In genomic region chrIII:4905405-4905804, ce11 we compare ENCODE assay signal across 8 worm cellular contexts.
TF ChIP-seq lines count a peak whose summit lies in the region.

Gene F26F4.8, minus strand, starts transcription at chrIII:4905473.

TF ChIP-seq in whole organism, L1 larva, 84 proteins besides CTCF, POLR2A, EP300 and RAD21 (continues in another document):
- TF ChIP-seq sup-37 (GFP tag; optimal IDR thresholded peaks at IDR 0.05; lab: Kevin White, UChicago) (no peak), jun-1 (tag; optimal IDR thresholded peaks at IDR 0.05; lab: Kevin White, UChicago) (no peak), nhr-76 (tag; optimal IDR thresholded peaks at IDR 0.05; lab: Kevin White, UChicago) (no peak), lsy-2 (tag; optimal IDR thresholded peaks at IDR 0.05; lab: Kevin White, UChicago) (peak; percentile 35 to 51), fkh-8 (tag; optimal IDR thresholded peaks at IDR 0.05; lab: Kevin White, UChicago) (peak; percentile 57), elt-2 (tag; optimal IDR thresholded peaks at IDR 0.05; lab: Kevin White, UChicago) (no peak), unc-86 (tag; optimal IDR thresholded peaks at IDR 0.05; lab: Kevin White, UChicago) (peak; percentile 26), tlp-1 (tag; optimal IDR thresholded peaks at IDR 0.05; lab: Kevin White, UChicago) (no peak), dpl-1 (GFP tag; optimal IDR thresholded peaks at IDR 0.05; lab: Kevin White, UChicago) (peak; percentile 52 to 84 (median 73)), nhr-85 (tag; lab: Kevin White, UChicago) (peak; percentile 69), ama-1 (optimal IDR thresholded peaks at IDR 0.05; lab: Kevin White, UChicago) (no peak), egl-27 (tag; optimal IDR thresholded peaks at IDR 0.05; lab: Kevin White, UChicago) (no peak)

TF ChIP-seq in whole organism, L2 larva, 48 proteins besides CTCF, POLR2A, EP300 and RAD21 (continues in another document):
- TF ChIP-seq nhr-237 (tag; optimal IDR thresholded peaks at IDR 0.05; lab: Kevin White, UChicago), result no peak
- TF ChIP-seq gmeb-1 (tag; optimal IDR thresholded peaks at IDR 0.05; lab: Kevin White, UChicago), result peak; percentile 17
- TF ChIP-seq nhr-10 (tag; optimal IDR thresholded peaks at IDR 0.05; lab: Kevin White, UChicago), result no peak
- no peak for TF ChIP-seq crh-2 (tag; optimal IDR thresholded peaks at IDR 0.05; lab: Kevin White, UChicago)
- TF ChIP-seq mab-5 (tag; optimal IDR thresholded peaks at IDR 0.05; lab: Kevin White, UChicago), result no peak
- TF ChIP-seq unc-55 (GFP tag; optimal IDR thresholded peaks at IDR 0.05; lab: Kevin White, UChicago), result peak; percentile 21
- no peak for TF ChIP-seq nhr-77 (tag; optimal IDR thresholded peaks at IDR 0.05; lab: Kevin White, UChicago)
- peak; percentile 28 for TF ChIP-seq F13H6.1 (tag; optimal IDR thresholded peaks at IDR 0.05; lab: Kevin White, UChicago)
- peak in 1 of 2 experiments; percentile 41 for TF ChIP-seq lsy-2 (tag; optimal IDR thresholded peaks at IDR 0.05; lab: Kevin White, UChicago)
- TF ChIP-seq lin-13 (GFP tag; optimal IDR thresholded peaks at IDR 0.05; lab: Kevin White, UChicago), result no peak
- TF ChIP-seq skn-1 (tag; optimal IDR thresholded peaks at IDR 0.05; lab: Kevin White, UChicago), result no peak
- peak; percentile 55 for TF ChIP-seq C34F6.9 (tag; optimal IDR thresholded peaks at IDR 0.05; lab: Kevin White, UChicago)

TF ChIP-seq in whole organism, L3 larva, 47 proteins besides CTCF, POLR2A, EP300 and RAD21:
- TF ChIP-seq lin-15B (tag; optimal IDR thresholded peaks at IDR 0.05; lab: Kevin White, UChicago) (peak; percentile 42), pha-4 (tag; optimal IDR thresholded peaks at IDR 0.05; lab: Kevin White, UChicago) (peak; percentile 14), nhr-76 (tag; optimal IDR thresholded peaks at IDR 0.05; lab: Kevin White, UChicago) (no peak), daf-12 (tag; optimal IDR thresholded peaks at IDR 0.05; lab: Kevin White, UChicago) (no peak), nfya-1 (tag; optimal IDR thresholded peaks at IDR 0.05; lab: Kevin White, UChicago; ENCODE audit: insufficient read depth) (peak; percentile 52)
TF ChIP-seq in whole organism, L3 larva: peak in this region for 3.

TF ChIP-seq in whole organism, L4 larva, 104 proteins besides CTCF, POLR2A, EP300 and RAD21:
- TF ChIP-seq dpl-1 (GFP tag; optimal IDR thresholded peaks at IDR 0.05; lab: Kevin White, UChicago) (peak; percentile 49), F10B5.3 (tag; optimal IDR thresholded peaks at IDR 0.05; lab: Kevin White, UChicago) (no peak), hlh-30 (tag; optimal IDR thresholded peaks at IDR 0.05; lab: Kevin White, UChicago; ENCODE audit: insufficient read depth) (no peak), fos-1 (tag; optimal IDR thresholded peaks at IDR 0.05; lab: Kevin White, UChicago) (no peak), unc-130 (GFP tag; optimal IDR thresholded peaks at IDR 0.05; lab: Kevin White, UChicago) (peak; percentile 77), hlh-11 (tag; optimal IDR thresholded peaks at IDR 0.05; lab: Kevin White, UChicago) (no peak), mes-2 (tag; optimal IDR thresholded peaks at IDR 0.05; lab: Kevin White, UChicago; ENCODE audit: poor library complexity, severe bottlenecking) (peak; percentile 69), rbr-2 (tag; optimal IDR thresholded peaks at IDR 0.05; lab: Kevin White, UChicago) (peak; percentile 3), hif-1 (tag; optimal IDR thresholded peaks at IDR 0.05; lab: Kevin White, UChicago) (peak in 1 of 2 experiments; percentile 52)
TF ChIP-seq in whole organism, L4 larva: peak in this region for 5.

TF ChIP-seq in whole organism, early embryonic, 17 proteins besides CTCF, POLR2A, EP300 and RAD21 (continues in another document):
- TF ChIP-seq F13C5.2 (tag; optimal IDR thresholded peaks at IDR 0.05; lab: Kevin White, UChicago) (no peak), aly-1 (tag; optimal IDR thresholded peaks at IDR 0.05; lab: Kevin White, UChicago) (no peak), ceh-36 (tag; optimal IDR thresholded peaks at IDR 0.05; lab: Kevin White, UChicago) (no peak), pes-1 (GFP tag; IDR thresholded peaks at IDR 0.05; lab: Robert Waterston, UW) (0 out of 2 replicates have a peak, but pooled peaks have one; percentile 40), flt-1 (GFP tag; IDR thresholded peaks at IDR 0.05; lab: Robert Waterston, UW) (no peak), scrt-1 (GFP tag; IDR thresholded peaks at IDR 0.05; lab: Robert Waterston, UW) (no peak), hmbx-1 (tag; optimal IDR thresholded peaks at IDR 0.05; lab: Kevin White, UChicago) (no peak), ceh-13 (GFP tag; optimal IDR thresholded peaks at IDR 0.05; lab: Kevin White, UChicago) (peak; percentile 18), tbx-37 (GFP tag; conservative IDR thresholded peaks at IDR 0.05; lab: Robert Waterston, UW) (0 out of 2 replicates have a peak, but pooled peaks have one; percentile 12), hmg-4 (GFP tag; optimal IDR thresholded peaks at IDR 0.05; lab: Kevin White, UChicago) (peak; percentile 25), ama-1 (optimal IDR thresholded peaks at IDR 0.05; lab: Kevin White, UChicago) (no peak), sea-1 (GFP tag; conservative IDR thresholded peaks at IDR 0.05; lab: Robert Waterston, UW) (no peak), hnd-1 (tag; optimal IDR thresholded peaks at IDR 0.05; lab: Kevin White, UChicago) (no peak), ets-7 (tag; optimal IDR thresholded peaks at IDR 0.05; lab: Kevin White, UChicago) (peak; percentile 41)

TF ChIP-seq in whole organism, late embryonic, 69 proteins besides CTCF, POLR2A, EP300 and RAD21 (continues in another document):
- TF ChIP-seq ceh-18 (tag; optimal IDR thresholded peaks at IDR 0.05; lab: Kevin White, UChicago) (peak; percentile 6), pqm-1 (tag; optimal IDR thresholded peaks at IDR 0.05; lab: Kevin White, UChicago) (no peak), sdc-2 (tag; optimal IDR thresholded peaks at IDR 0.05; lab: Kevin White, UChicago) (peak; percentile 54), pros-1 (tag; optimal IDR thresholded peaks at IDR 0.05; lab: Kevin White, UChicago) (no peak), unc-86 (tag; optimal IDR thresholded peaks at IDR 0.05; lab: Kevin White, UChicago) (peak; percentile 10), ttx-3 (tag; optimal IDR thresholded peaks at IDR 0.05; lab: Kevin White, UChicago) (no peak), fax-1 (tag; optimal IDR thresholded peaks at IDR 0.05; lab: Kevin White, UChicago) (peak; percentile 51), hlh-13 (GFP tag; optimal IDR thresholded peaks at IDR 0.05; lab: Kevin White, UChicago) (no peak), C08G9.2 (tag; optimal IDR thresholded peaks at IDR 0.05; lab: Kevin White, UChicago) (peak; percentile 90), pax-1 (tag; optimal IDR thresholded peaks at IDR 0.05; lab: Kevin White, UChicago) (no peak), gmeb-2 (tag; optimal IDR thresholded peaks at IDR 0.05; lab: Kevin White, UChicago) (no peak), elt-2 (tag; optimal IDR thresholded peaks at IDR 0.05; lab: Kevin White, UChicago) (peak; percentile 62), dmd-4 (tag; optimal IDR thresholded peaks at IDR 0.05; lab: Kevin White, UChicago; ENCODE audit: borderline replicate concordance) (no peak), ceh-24 (tag; optimal IDR thresholded peaks at IDR 0.05; lab: Kevin White, UChicago) (no peak), ceh-22 (tag; optimal IDR thresholded peaks at IDR 0.05; lab: Kevin White, UChicago) (no peak)

TF ChIP-seq in whole organism, mixed stage, embryonic, 35 proteins besides CTCF, POLR2A, EP300 and RAD21 (continues in another document):
- TF ChIP-seq cnd-1 (tag; optimal IDR thresholded peaks at IDR 0.05; lab: Kevin White, UChicago) (no peak), mep-1 (tag; optimal IDR thresholded peaks at IDR 0.05; lab: Kevin White, UChicago) (peak; percentile 18), ces-1 (GFP tag; optimal IDR thresholded peaks at IDR 0.05; lab: Kevin White, UChicago) (peak; percentile 2), unc-120 (tag; optimal IDR thresholded peaks at IDR 0.05; lab: Kevin White, UChicago; ENCODE audit: poor library complexity, severe bottlenecking) (peak; percentile 92), lin-13 (tag; optimal IDR thresholded peaks at IDR 0.05; lab: Kevin White, UChicago) (no peak), bed-3 (GFP tag; optimal IDR thresholded peaks at IDR 0.05; lab: Kevin White, UChicago) (no peak), nhr-28 (tag; optimal IDR thresholded peaks at IDR 0.05; lab: Kevin White, UChicago) (no peak), nhr-12 (tag; optimal IDR thresholded peaks at IDR 0.05; lab: Kevin White, UChicago) (no peak), zip-8 (tag; optimal IDR thresholded peaks at IDR 0.05; lab: Kevin White, UChicago) (no peak), sem-2 (GFP tag; optimal IDR thresholded peaks at IDR 0.05; lab: Kevin White, UChicago) (no peak), nhr-2 (tag; optimal IDR thresholded peaks at IDR 0.05; lab: Kevin White, UChicago) (no peak), hlh-1 (tag; optimal IDR thresholded peaks at IDR 0.05; lab: Kevin White, UChicago) (peak; percentile 37), ceh-83 (GFP tag; optimal IDR thresholded peaks at IDR 0.05; lab: Kevin White, UChicago) (peak; percentile 43), ztf-11 (tag; optimal IDR thresholded peaks at IDR 0.05; lab: Kevin White, UChicago) (no peak), flh-1 (GFP tag; optimal IDR thresholded peaks at IDR 0.05; lab: Kevin White, UChicago) (no peak), mls-2 (tag; optimal IDR thresholded peaks at IDR 0.05; lab: Kevin White, UChicago) (no peak)

TF ChIP-seq in whole organism, young adult, 124 proteins besides CTCF, POLR2A, EP300 and RAD21:
- TF ChIP-seq cebp-1 (GFP tag; IDR thresholded peaks at IDR 0.05; lab: Robert Waterston, UW), result no peak
- peak; percentile 67 for TF ChIP-seq cebp-1 (tag; optimal IDR thresholded peaks at IDR 0.05; lab: Kevin White, UChicago)
- TF ChIP-seq him-1 (tag; optimal IDR thresholded peaks at IDR 0.05; lab: Kevin White, UChicago), result peak; percentile 7
- peak; percentile 20 for TF ChIP-seq efl-1 (GFP tag; optimal IDR thresholded peaks at IDR 0.05; lab: Kevin White, UChicago)
- TF ChIP-seq dox-1 (GFP tag; IDR thresholded peaks at IDR 0.05; lab: Robert Waterston, UW), result peak; percentile 43; the same call in 1 of the 2 replicates
- no peak for TF ChIP-seq ztf-25 (GFP tag; IDR thresholded peaks at IDR 0.05; lab: Robert Waterston, UW)
- no peak for TF ChIP-seq F22D6.2 (tag; optimal IDR thresholded peaks at IDR 0.05; lab: Kevin White, UChicago)
- no peak for TF ChIP-seq ztf-3 (GFP tag; optimal IDR thresholded peaks at IDR 0.05; lab: Kevin White, UChicago)
- TF ChIP-seq lin-40 (tag; optimal IDR thresholded peaks at IDR 0.05; lab: Kevin White, UChicago), result no peak
- peak; percentile 51 for TF ChIP-seq nhr-80 (tag; optimal IDR thresholded peaks at IDR 0.05; lab: Kevin White, UChicago)
- TF ChIP-seq nhr-27 (tag; optimal IDR thresholded peaks at IDR 0.05; lab: Kevin White, UChicago), result no peak
- peak; percentile 5 for TF ChIP-seq ZK185.1 (tag; optimal IDR thresholded peaks at IDR 0.05; lab: Kevin White, UChicago; ENCODE audit: poor library complexity, severe bottlenecking)
TF ChIP-seq in whole organism, young adult: peak in this region for 6.
